Worm (Caenorhabditis elegans): ENCODE measurements around the gene C47E8.11.

The C47E8.11 gene

DNA sequence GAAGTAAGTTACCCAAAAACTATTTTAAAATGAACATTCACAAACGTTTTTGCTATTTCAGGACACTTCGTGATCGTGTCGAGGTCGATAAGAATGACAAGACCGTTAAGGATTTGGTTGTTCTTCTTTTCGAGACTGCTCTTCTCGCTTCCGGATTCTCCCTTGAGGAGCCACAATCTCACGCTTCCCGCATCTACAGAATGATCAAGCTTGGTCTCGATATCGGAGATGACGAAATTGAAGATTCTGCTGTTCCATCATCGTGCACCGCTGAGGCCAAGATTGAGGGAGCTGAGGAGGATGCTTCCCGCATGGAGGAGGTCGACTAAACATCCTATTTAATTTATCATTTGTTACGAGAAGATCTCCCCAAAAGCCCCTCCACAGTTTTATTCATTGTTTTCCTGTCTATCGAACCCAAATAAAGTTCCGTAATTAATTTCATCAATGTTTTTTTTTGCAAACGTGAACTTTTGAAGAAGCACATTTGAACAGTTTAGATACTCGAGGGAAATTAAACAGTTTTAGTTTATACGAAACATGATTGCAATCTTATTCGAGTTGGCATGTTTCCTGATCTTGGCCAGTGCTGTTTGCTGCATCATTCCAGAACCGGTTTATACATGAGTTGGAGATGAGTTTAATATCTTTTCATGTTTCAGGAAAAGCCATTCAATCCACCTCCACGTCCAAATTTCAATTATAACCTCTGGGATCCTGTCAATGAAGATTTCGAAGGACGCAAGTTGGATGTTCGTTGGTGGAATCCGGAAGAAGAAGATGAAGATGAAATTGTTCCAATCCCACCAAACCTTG, at the start of gene C47E8.11:
C47E8.11 (plus strand) TSS at position 520 of the 816 bp plus-strand sequence.
- TF ChIP-seq W03F9.2 (tag; optimal IDR thresholded peaks at IDR 0.05) (peak; percentile 48), dao-5 (tag; optimal IDR thresholded peaks at IDR 0.05) (no peak), him-1 (tag; optimal IDR thresholded peaks at IDR 0.05) (no peak)

DNA sequence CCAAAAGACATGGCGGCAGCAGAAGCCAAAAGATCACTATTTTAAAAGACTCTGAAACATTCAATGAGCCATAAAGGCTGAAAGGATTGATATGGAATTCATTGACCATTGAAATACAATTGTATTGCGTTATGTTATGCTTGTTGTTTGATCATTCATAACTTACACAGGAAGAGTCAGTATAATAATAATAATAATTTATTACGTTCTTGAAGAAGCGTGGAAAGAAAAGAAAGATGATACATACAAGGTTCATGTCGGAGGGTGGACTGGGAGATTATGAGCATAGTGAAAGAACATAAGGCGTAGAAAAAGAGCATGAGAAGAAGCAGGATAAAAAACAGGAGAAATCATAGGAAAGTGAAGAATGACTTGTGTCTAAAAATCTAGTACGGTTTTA, 48.3 kb upstream of the C47E8.11 start, which contains the start of gene F43D2.7:
F43D2.7 (minus strand) TSS at position 101 of the 400 bp plus-strand sequence.
- no peak for TF ChIP-seq him-1 (tag; optimal IDR thresholded peaks at IDR 0.05)
- TF ChIP-seq dao-5 (tag; optimal IDR thresholded peaks at IDR 0.05): no peak
- TF ChIP-seq W03F9.2 (tag; optimal IDR thresholded peaks at IDR 0.05): no peak

DNA sequence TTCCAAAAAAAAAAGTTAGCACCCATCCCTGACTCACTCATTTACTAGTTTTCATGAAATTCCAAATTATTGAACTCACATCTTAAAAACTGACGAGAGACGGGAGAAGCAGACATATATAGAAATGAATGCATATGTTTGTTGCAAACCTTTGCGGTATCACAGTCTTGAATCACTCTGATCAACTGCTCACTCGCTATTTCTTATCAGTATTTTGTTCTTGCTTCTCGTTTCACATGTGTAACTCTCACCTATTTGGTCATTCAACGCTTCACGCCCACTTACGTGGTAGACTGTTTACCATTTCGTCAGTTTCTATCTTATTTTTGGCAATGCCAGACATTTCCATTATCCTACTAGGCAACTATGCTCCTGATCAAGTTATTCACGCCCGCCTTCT, 47.6 kb upstream of the C47E8.11 start, which contains the start of gene C54G10.1:
C54G10.1 (plus strand) TSS at position 333 of the 400 bp plus-strand sequence.
- no peak for TF ChIP-seq him-1 (tag; optimal IDR thresholded peaks at IDR 0.05)
- no peak for TF ChIP-seq dao-5 (tag; optimal IDR thresholded peaks at IDR 0.05)
- TF ChIP-seq W03F9.2 (tag; optimal IDR thresholded peaks at IDR 0.05): no peak

DNA sequence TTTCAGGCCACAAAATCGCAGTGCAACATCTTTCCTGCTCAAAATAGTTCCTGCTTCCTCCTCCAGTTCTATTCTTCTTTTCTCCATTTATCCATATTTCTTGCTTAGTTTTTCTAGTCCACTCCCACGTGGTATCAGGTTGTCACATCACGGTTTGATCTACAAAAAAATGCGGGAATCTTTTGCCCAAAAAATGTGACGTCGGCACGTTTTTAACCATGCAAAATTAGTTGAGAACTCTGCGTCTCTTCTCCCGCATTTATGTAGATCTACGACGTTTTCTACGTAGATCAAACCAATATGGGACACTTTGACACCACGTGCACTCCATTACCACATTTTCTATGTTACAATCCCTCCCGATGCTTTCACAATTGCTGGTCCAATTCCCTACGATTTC, 46.4 kb upstream of the C47E8.11 start:
- TF ChIP-seq W03F9.2 (tag; optimal IDR thresholded peaks at IDR 0.05) (no peak), him-1 (tag; optimal IDR thresholded peaks at IDR 0.05) (no peak), dao-5 (tag; optimal IDR thresholded peaks at IDR 0.05) (no peak)

DNA sequence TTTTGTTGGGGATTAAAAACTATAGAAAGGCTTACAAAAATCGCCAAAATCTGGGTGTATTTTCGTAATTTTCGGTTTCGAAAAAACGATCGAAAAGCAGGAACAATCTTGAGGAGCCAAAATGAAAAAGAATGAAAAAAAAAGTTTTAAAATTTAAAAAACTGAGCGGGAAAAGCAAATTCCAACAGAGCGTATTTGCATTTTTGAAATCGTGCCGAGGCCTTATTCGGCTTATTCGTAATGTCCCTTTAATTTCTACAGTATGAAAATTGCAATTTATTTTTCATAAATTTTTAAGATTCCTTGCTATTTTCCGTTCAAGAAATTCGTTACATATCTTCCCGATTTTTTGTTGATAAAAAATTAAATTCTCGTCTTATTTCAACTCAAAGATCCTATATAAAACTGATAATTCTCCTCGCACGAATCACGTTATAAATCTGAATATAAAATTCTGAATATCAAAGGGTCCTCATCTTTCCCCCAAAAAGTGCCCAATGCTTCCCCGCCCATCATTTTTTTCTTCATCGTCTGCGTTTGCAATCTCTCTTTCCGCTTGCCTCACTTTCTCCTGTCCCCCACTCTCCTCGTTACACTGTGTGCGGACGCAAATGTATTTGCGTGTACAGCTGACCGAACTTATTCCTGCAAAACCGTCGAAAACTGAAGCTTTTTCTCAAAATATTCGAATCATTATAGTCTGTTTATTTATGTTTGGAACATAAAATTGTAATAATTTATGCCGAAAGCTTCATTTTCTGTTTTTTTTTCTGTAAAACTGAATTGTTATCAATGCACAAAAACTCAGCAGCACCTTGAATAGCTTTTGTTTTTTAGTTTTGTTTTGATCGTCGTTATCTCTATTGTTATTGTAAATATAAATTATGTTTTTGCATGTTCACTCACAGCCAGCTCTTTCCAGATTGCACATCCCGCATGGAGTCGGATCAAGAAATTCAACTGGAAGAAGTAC, 42.3 kb upstream of the C47E8.11 start, which contains the start of the genes rfc-1 and pmp-3:
rfc-1 (minus strand) TSS at position 163 of the 973 bp plus-strand sequence.
pmp-3 (plus strand) TSS at position 923 of the 973 bp plus-strand sequence.
- TF ChIP-seq W03F9.2 (tag; optimal IDR thresholded peaks at IDR 0.05) (peak; percentile 62), him-1 (tag; optimal IDR thresholded peaks at IDR 0.05) (no peak), dao-5 (tag; optimal IDR thresholded peaks at IDR 0.05) (no peak)

DNA sequence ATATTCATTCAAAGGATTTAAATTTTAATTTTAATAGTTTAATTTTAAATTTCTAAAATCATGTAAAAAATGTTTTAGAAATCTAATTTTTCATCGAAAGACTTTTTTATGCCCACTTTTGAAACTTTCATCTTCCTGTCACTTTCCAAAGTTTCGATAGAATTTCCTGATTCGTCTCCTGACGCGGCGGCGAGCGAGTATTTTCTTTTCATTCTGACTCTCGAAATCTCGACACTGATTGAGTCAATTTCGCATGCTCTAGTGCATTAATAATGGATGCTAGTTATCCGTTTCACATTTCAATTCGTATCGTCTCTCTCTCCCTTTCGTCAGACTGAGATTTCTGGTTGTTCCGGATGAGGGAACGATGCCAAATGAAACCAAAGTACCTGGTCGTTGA, 39.6 kb upstream of the C47E8.11 start:
- no peak for TF ChIP-seq W03F9.2 (tag; optimal IDR thresholded peaks at IDR 0.05)

DNA sequence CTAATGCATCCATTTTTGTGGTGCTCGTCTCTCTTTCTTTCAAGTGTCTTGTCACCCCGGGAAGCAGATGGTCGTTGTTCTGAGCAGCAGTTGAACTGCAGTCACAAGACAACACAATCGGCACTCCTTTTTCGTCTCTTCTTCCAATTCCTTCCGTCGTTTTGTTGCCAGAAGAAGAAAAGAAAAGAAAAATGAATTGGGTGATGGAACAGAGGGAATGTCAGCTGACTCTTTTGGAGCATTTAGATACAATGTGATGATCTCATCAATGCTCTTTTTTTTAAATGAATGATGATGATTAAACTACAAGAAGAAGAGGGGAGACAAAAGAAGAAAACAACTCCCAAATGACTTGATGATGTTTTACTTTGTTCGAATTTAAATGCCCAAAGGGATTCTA, 38.5 kb upstream of the C47E8.11 start:
- TF ChIP-seq W03F9.2 (tag; optimal IDR thresholded peaks at IDR 0.05): no peak
- TF ChIP-seq him-1 (tag; optimal IDR thresholded peaks at IDR 0.05): peak; percentile 9

DNA sequence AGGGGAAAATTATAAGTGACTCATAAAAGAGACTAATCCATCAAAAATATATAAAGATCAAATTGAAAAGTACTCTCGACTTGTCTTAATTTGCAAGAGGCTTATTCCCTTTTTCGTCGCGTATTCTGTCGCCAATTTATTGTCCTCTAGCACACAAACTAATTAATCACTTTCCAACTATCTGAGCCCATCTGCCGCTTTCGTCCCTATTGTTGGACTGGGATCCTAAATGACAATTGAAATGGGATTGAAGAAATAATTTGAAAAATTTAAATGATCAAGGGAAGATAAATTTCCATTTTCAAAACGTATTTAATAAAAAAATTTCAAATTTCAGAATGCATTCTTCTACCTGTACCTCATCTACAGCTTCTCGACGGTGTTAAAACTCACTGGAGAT, 37.8 kb upstream of the C47E8.11 start:
- TF ChIP-seq dao-5 (tag; optimal IDR thresholded peaks at IDR 0.05): no peak
- no peak for TF ChIP-seq him-1 (tag; optimal IDR thresholded peaks at IDR 0.05)
- TF ChIP-seq W03F9.2 (tag; optimal IDR thresholded peaks at IDR 0.05): no peak

DNA sequence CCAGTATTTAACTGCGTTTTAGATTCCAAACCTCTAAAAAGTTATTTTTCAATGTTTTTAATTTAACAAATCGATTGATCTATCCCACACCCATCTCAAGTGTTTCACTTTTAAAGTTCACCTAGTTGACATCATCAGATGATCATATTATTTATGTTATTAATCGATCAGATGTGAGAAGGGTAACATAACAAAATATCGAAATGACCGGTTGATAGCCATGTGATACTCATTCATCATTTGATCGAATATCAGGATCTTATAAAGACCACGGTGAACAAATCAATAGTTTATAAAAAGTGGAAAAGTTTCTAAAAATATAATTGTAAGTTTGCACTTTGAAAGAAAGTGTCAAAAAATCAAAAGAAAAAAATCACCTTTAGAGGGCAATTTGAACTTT, 32.7 kb upstream of the C47E8.11 start:
- TF ChIP-seq W03F9.2 (tag; optimal IDR thresholded peaks at IDR 0.05) (no peak), him-1 (tag; optimal IDR thresholded peaks at IDR 0.05) (no peak)

DNA sequence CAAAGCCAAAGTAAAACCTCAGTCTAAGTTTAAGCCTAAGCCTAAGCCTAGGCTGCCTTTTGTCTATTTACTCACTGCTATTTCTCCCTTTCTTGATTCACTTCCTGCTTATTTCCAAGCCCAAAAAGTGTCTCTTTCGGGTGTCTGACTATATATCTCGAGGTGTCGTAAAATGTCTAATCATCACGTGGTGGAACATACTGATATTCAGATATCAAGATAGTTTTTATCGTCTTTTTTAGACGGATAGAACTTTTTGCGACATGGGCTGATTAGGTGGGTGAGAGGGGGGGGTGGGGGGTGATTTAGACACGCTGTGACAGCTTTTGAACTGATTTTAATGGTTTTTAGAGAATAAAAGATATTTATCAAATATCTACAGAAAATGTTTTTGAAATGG, 31.4 kb upstream of the C47E8.11 start:
- TF ChIP-seq W03F9.2 (tag; optimal IDR thresholded peaks at IDR 0.05) (no peak), dao-5 (tag; optimal IDR thresholded peaks at IDR 0.05) (no peak), him-1 (tag; optimal IDR thresholded peaks at IDR 0.05) (no peak)

DNA sequence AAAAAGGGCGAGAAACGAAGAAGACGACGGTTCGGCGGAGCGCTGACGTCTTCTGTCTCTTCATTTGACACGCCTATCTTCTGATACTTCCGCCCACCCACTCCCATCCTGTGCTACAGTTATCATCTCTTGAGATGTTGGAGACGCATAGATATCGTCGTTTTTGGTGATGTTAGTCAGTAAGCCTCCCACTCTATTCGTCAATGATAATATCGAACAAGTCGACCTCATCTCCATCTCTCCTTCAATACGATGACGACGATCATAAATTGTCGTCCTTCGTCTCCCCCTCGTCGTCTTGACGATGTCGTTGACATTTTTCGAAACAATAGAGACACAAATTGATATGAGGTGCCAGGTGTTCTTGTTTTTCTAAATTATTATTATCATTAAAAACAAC, 30.3 kb upstream of the C47E8.11 start, which contains the start of gene slc-25A29:
slc-25A29 (minus strand) TSS at position 45 of the 400 bp plus-strand sequence.
- TF ChIP-seq him-1 (tag; optimal IDR thresholded peaks at IDR 0.05) (no peak), W03F9.2 (tag; optimal IDR thresholded peaks at IDR 0.05) (no peak), dao-5 (tag; optimal IDR thresholded peaks at IDR 0.05) (no peak)

DNA sequence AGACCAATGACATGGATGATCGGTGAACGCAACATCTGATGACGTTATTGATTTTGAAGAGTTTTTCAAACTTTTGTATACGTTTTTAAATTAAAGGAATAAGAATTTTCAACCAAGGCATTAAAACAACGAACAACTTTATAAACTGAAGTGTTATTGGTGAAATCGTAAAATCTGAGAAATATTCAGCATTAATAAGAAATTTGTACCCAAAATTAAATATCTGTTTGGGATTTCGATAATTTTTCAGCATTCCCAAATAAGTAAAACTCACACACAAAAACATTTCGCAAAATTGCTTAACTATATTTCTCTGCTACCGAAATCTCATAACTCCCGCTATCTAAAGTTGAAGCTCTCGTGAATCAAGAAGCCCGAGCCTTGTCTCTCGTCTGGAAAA, 28.8 kb upstream of the C47E8.11 start:
- TF ChIP-seq him-1 (tag; optimal IDR thresholded peaks at IDR 0.05) (no peak), W03F9.2 (tag; optimal IDR thresholded peaks at IDR 0.05) (no peak), dao-5 (tag; optimal IDR thresholded peaks at IDR 0.05) (no peak)

DNA sequence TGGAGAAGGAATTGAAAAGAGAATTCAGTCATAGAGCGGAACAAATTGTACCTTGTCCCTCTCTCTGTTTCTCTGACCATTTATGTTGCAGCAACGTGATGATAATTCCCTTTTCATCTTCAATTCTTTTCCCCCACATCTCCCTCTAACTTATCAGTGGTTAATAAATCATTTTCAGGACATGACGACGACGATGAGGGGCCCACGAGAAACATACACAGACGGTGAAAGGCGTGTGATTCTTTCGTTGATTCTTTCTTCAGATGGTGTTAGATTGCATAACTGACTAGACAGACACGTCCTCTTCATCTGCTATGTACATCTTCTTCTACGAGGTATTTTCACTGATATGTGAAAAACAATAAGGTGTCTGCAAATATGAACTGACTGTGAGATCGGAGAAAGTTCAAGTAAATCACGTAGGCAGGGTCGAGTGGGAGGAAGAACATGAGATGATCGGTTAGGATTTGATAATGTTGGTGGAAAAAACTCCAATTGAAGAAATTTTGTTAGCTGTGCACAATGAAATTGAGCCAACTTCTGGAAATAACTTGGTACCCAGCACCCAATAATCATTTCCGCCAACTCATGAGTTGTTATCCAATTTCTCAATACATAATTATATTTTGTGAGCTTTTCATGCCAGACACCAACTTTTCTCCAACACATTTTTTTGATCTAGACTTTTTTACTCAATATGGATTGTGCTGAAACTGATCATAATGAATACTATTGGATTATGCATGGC, 27.6 kb upstream of the C47E8.11 start, which contains the start of gene srh-17:
srh-17 (plus strand) TSS at position 698 of the 748 bp plus-strand sequence.
- TF ChIP-seq him-1 (tag; optimal IDR thresholded peaks at IDR 0.05) (no peak), W03F9.2 (tag; optimal IDR thresholded peaks at IDR 0.05) (no peak), dao-5 (tag; optimal IDR thresholded peaks at IDR 0.05) (no peak)

Data from whole organism, L4/young adult.